Worm (Caenorhabditis elegans) whole organism, L2 larva: Measurements from ENCODE around the gene C33C12.11.

Experiments used
- elt-1 ChIP-seq: fragments of 150-350 bp; optimal IDR thresholded peaks from 2 replicates; lab custom pipeline; 2014; ENCODE audit warnings: missing biosample characterization, missing genetic modification characterization
- nhr-77 ChIP-seq: fragments of 150-350 bp; optimal IDR thresholded peaks from 2 replicates; lab custom pipeline; 2014; ENCODE audit warnings: missing biosample characterization, missing genetic modification characterization
- snpc-4 ChIP-seq: fragments of 150-350 bp; optimal IDR thresholded peaks from 2 replicates; lab custom pipeline; 2014; ENCODE audit warnings: missing biosample characterization, missing genetic modification characterization
- unc-62 ChIP-seq: fragments of 150-350 bp; optimal IDR thresholded peaks from 2 replicates; lab custom pipeline; 2014; ENCODE audit warnings: missing biosample characterization, missing genetic modification reagents, missing genetic modification characterization
- ztf-11 ChIP-seq: sonication (generic microtip); optimal IDR thresholded peaks from 2 replicates; lab custom pipeline; 2017; ENCODE audit warnings: missing biosample characterization, missing genetic modification characterization

DNA sequence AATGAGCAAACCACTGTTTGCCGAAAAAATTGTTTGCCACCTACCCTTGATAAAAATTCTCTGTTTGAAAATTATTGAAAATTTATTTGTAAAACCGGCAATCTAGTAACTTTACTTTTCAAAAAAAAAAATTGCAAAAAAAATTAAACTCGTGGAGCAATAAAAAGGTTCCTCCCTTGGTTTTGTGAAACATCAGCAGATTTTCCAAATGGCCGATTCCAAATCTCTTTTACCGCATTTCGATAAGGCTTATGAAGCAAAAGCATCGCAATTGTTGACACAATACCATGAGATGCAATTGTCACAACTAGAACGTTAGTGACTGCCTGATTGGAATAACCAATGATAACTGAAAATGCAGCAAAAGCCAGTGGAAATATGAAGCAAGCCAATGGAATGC is 49.1 kb downstream of the C33C12.11 start:
- TF ChIP-seq snpc-4 (tag; lab: Kevin White, UChicago) (no peak), unc-62 (no peak), elt-1 (tag; lab: Kevin White, UChicago) (no peak), ztf-11 (tag; lab: Kevin White, UChicago) (no peak), nhr-77 (no peak)
